Fruit fly (Drosophila melanogaster): Measurements from ENCODE around the gene RPA2.

- no peak for TF ChIP-seq CG32006 (GFP tag; optimal IDR thresholded peaks at IDR 0.05)
- TF ChIP-seq CG11762 (GFP tag; optimal IDR thresholded peaks at IDR 0.05; ENCODE audit: insufficient read depth): no peak
- no peak for TF ChIP-seq Sox102F (GFP tag; optimal IDR thresholded peaks at IDR 0.05)
- TF ChIP-seq CG6163 (GFP tag; IDR thresholded peaks at IDR 0.05): no peak
- TF ChIP-seq Blimp-1 (GFP tag; optimal IDR thresholded peaks at IDR 0.05): no peak
Measured at dm6 chr2L:20950421-20951108, 24.6 kb upstream of the RPA2 start.
